Worm (Caenorhabditis elegans) whole organism, midembryonic: ENCODE measurements around the gene sid-2.

Source experiments
- T22C8.4 ChIP-seq: fragments of 200-800 bp; sonication (Bioruptor generic); IDR thresholded peaks from 2 replicates; pipeline ENCODE4 v1.3.6; 2022; ENCODE audit warnings: missing genetic modification characterization, missing compliant biosample characterization
- cog-1 ChIP-seq: sonication (generic microtip); optimal IDR thresholded peaks from 2 replicates; lab custom pipeline; 2016; ENCODE audit warnings: missing genetic modification characterization, missing compliant biosample characterization
- flt-1 ChIP-seq: fragments of 200-800 bp; sonication (Bioruptor generic); IDR thresholded peaks from 2 replicates; pipeline ENCODE4 v1.3.6; 2022; ENCODE audit warnings: missing genetic modification characterization, missing compliant biosample characterization
- klf-2 ChIP-seq: fragments of 200-800 bp; sonication (Bioruptor generic); conservative IDR thresholded peaks from 2 replicates; pipeline ENCODE4 v1.3.6; 2022; ENCODE audit warnings: missing genetic modification reagents, missing genetic modification characterization, missing compliant biosample characterization
- ref-1 ChIP-seq: fragments of 200-800 bp; sonication (Bioruptor generic); conservative IDR thresholded peaks from 2 replicates; pipeline ENCODE4 v1.3.6; 2022; ENCODE audit warnings: missing genetic modification reagents, missing genetic modification characterization, missing compliant biosample characterization
- tab-1 ChIP-seq: fragments of 200-800 bp; sonication (Bioruptor generic); IDR thresholded peaks from 2 replicates; pipeline ENCODE4 v1.3.6; 2022; ENCODE audit warnings: missing genetic modification characterization, missing compliant biosample characterization
- ztf-23 ChIP-seq: fragments of 200-800 bp; sonication (Bioruptor generic); IDR thresholded peaks from 2 replicates; pipeline ENCODE4 v1.3.6; 2022; ENCODE audit warnings: missing genetic modification reagents, missing genetic modification characterization, missing compliant biosample characterization
- ztf-29 ChIP-seq: fragments of 200-800 bp; sonication (Bioruptor generic); IDR thresholded peaks from 2 replicates; pipeline ENCODE4 v1.3.6; 2022; ENCODE audit warnings: missing genetic modification reagents, missing genetic modification characterization, missing compliant biosample characterization

DNA sequence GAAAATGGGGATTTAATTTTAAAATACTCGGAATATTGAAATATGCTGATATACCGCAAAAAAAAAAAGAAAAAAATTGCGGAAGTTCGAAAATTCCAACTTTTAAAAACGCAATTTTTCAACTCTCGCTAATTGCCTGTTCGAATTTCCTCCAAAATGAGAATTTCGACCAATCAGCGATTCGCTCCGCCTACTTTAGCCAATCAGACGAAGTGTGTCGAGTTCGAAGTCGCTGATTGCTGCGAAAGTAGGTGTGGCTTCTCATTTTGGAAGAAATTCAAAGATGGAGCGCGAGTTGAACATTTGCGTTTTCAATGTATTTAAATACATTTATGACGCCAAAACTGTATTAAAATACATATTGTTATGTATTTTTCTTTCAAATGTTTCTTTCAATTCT lies 29.2 kb downstream of the sid-2 start:
- TF ChIP-seq ref-1 (no peak), ztf-29 (GFP tag; lab: Robert Waterston, UW) (no peak), ztf-23 (GFP tag; lab: Robert Waterston, UW) (no peak), T22C8.4 (GFP tag; lab: Robert Waterston, UW) (no peak), flt-1 (GFP tag; lab: Robert Waterston, UW) (no peak), tab-1 (GFP tag; lab: Robert Waterston, UW) (no peak), klf-2 (GFP tag; lab: Robert Waterston, UW) (no peak), cog-1 (tag; lab: Kevin White, UChicago) (no peak)
